Fruit fly (Drosophila melanogaster) whole organism, embryonic: Measurements from ENCODE around the gene Mlp84B.
A peak's percentile ranks its signal among the peaks of the same experiment; 100 is the strongest.

Experiments used
- ATbp ChIP-seq: fragments of 200-800 bp; sonication (Bioruptor generic); optimal IDR thresholded peaks from 2 replicates; lab custom pipeline; 2017; ENCODE audit warnings: missing biosample characterization, mild to moderate bottlenecking, missing genetic modification characterization, missing genetic modification reagents
- Asciz ChIP-seq: fragments of 200-800 bp; sonication (Bioruptor generic); optimal IDR thresholded peaks from 2 replicates; lab custom pipeline; 2017; ENCODE audit warnings: missing biosample characterization, mild to moderate bottlenecking, missing genetic modification characterization, missing genetic modification reagents
- BtbVII ChIP-seq: fragments of 200-800 bp; sonication (Bioruptor generic); optimal IDR thresholded peaks from 3 replicates; lab custom pipeline; 2017; ENCODE audit warnings: missing biosample characterization, mild to moderate bottlenecking, missing genetic modification characterization
- CG11398 ChIP-seq: fragments of 200-800 bp; sonication (Bioruptor generic); optimal IDR thresholded peaks from 2 replicates; lab custom pipeline; 2016; ENCODE audit warnings: missing biosample characterization, missing genetic modification characterization
- CG11723 ChIP-seq: fragments of 200-800 bp; sonication (Bioruptor generic); optimal IDR thresholded peaks from 2 replicates; lab custom pipeline; 2017; ENCODE audit warnings: missing biosample characterization, mild to moderate bottlenecking, missing genetic modification characterization
- CG12299 ChIP-seq: fragments of 200-800 bp; sonication (Bioruptor generic); optimal IDR thresholded peaks from 2 replicates; lab custom pipeline; 2018; ENCODE audit warnings: missing biosample characterization, mild to moderate bottlenecking, missing genetic modification characterization
- CG14965 ChIP-seq: fragments of 200-800 bp; sonication (Bioruptor generic); optimal IDR thresholded peaks from 2 replicates; lab custom pipeline; 2016; ENCODE audit warnings: missing biosample characterization, missing genetic modification characterization, borderline replicate concordance
- CG1603 ChIP-seq: fragments of 200-800 bp; sonication (Bioruptor generic); optimal IDR thresholded peaks from 2 replicates; lab custom pipeline; 2019; ENCODE audit warnings: missing biosample characterization, mild to moderate bottlenecking, missing genetic modification characterization, moderate library complexity
- CG1647 ChIP-seq: fragments of 200-800 bp; sonication (Bioruptor generic); optimal IDR thresholded peaks from 3 replicates; lab custom pipeline; 2016; ENCODE audit warnings: missing biosample characterization, missing genetic modification characterization
- CG18262 ChIP-seq: fragments of 200-800 bp; optimal IDR thresholded peaks from 3 replicates; lab custom pipeline; 2019; ENCODE audit warnings: missing biosample characterization, mild to moderate bottlenecking, missing genetic modification characterization, moderate library complexity
- CG2678 ChIP-seq: fragments of 200-800 bp; sonication (Bioruptor generic); optimal IDR thresholded peaks from 3 replicates; lab custom pipeline; 2019; ENCODE audit warnings: missing biosample characterization, mild to moderate bottlenecking, missing genetic modification characterization, moderate library complexity
- CG3281 ChIP-seq: fragments of 200-800 bp; sonication (Bioruptor generic); optimal IDR thresholded peaks from 3 replicates; lab custom pipeline; 2017; ENCODE audit warnings: missing biosample characterization, mild to moderate bottlenecking, missing genetic modification characterization
- CG34224 ChIP-seq: fragments of 200-800 bp; sonication (Bioruptor generic); IDR thresholded peaks from 3 replicates; pipeline ENCODE4 v1.3.6; 2022; ENCODE audit warnings: missing biosample characterization, missing genetic modification characterization; ENCODE audit not compliant: partially characterized antibody
- CG4282 ChIP-seq: fragments of 200-800 bp; sonication (Bioruptor generic); optimal IDR thresholded peaks from 2 replicates; lab custom pipeline; 2016; ENCODE audit warnings: missing biosample characterization, missing genetic modification characterization
- CG6175 ChIP-seq: fragments of 200-800 bp; sonication (Bioruptor generic); IDR thresholded peaks from 3 replicates; pipeline ENCODE4 v1.3.6; 2022; ENCODE audit warnings: missing biosample characterization, missing genetic modification characterization
- CG6813 ChIP-seq: fragments of 200-800 bp; sonication (Bioruptor generic); optimal IDR thresholded peaks from 2 replicates; lab custom pipeline; 2017; ENCODE audit warnings: missing biosample characterization, missing genetic modification characterization, mild to moderate bottlenecking, moderate library complexity, missing genetic modification reagents
- CG7745 ChIP-seq: fragments of 200-800 bp; sonication (Bioruptor generic); optimal IDR thresholded peaks from 2 replicates; lab custom pipeline; 2018; ENCODE audit warnings: missing biosample characterization, mild to moderate bottlenecking, missing genetic modification characterization, moderate library complexity
- CG7839 ChIP-seq: fragments of 200-800 bp; sonication (Bioruptor generic); optimal IDR thresholded peaks from 3 replicates; lab custom pipeline; 2018; ENCODE audit warnings: missing biosample characterization, mild to moderate bottlenecking, missing genetic modification characterization, moderate library complexity
- CG8388 ChIP-seq: fragments of 200-800 bp; sonication (Bioruptor generic); optimal IDR thresholded peaks from 2 replicates; lab custom pipeline; 2019; ENCODE audit warnings: missing biosample characterization, mild to moderate bottlenecking, missing genetic modification characterization, moderate library complexity
- CG9817 ChIP-seq: fragments of 200-800 bp; sonication (Bioruptor generic); optimal IDR thresholded peaks from 2 replicates; lab custom pipeline; 2018; ENCODE audit warnings: missing biosample characterization, mild to moderate bottlenecking, missing genetic modification characterization, moderate library complexity
- Drgx ChIP-seq: fragments of 200-800 bp; sonication (Bioruptor generic); IDR thresholded peaks from 2 replicates; pipeline ENCODE4 v1.3.6; 2022; ENCODE audit warnings: missing biosample characterization, missing genetic modification characterization
- Gsc ChIP-seq: fragments of 200-800 bp; sonication (Bioruptor generic); IDR thresholded peaks from 2 replicates; pipeline ENCODE4 v1.3.6; 2022; ENCODE audit warnings: missing biosample characterization, missing genetic modification characterization
- HLHmδ ChIP-seq: fragments of 200-800 bp; sonication (Bioruptor generic); optimal IDR thresholded peaks from 2 replicates; lab custom pipeline; 2018; ENCODE audit warnings: missing biosample characterization, mild to moderate bottlenecking, missing genetic modification characterization, moderate library complexity
- Hr39 ChIP-seq: fragments of >200 bp; optimal IDR thresholded peaks from 2 replicates; lab custom pipeline; 2017
- Hr51 ChIP-seq, 2 experiments: fragments of 200-800 bp; sonication (Bioruptor generic); optimal IDR thresholded peaks; 2 replicates in 1 of 2; 3 replicates in 1 of 2; lab custom pipeline; 2016 to 2018; ENCODE audit warnings: missing biosample characterization in 2 of 2, missing genetic modification characterization in 2 of 2, mild to moderate bottlenecking in 1 of 2, moderate library complexity in 1 of 2
- Med ChIP-seq: fragments of 200-800 bp; sonication (Bioruptor generic); peaks from one replicate; lab custom pipeline; 2016; ENCODE audit warnings: missing biosample characterization, missing genetic modification characterization, mild to moderate bottlenecking, inconsistent platforms, moderate library complexity
- Mes4 ChIP-seq: fragments of 200-800 bp; sonication (Bioruptor generic); optimal IDR thresholded peaks from 2 replicates; lab custom pipeline; 2016; ENCODE audit warnings: missing biosample characterization, missing genetic modification characterization
- Nf-YA ChIP-seq: fragments of 200-800 bp; sonication (Bioruptor generic); IDR thresholded peaks from 2 replicates; pipeline ENCODE4 v1.3.6; 2022; ENCODE audit warnings: missing biosample characterization, missing genetic modification characterization
- Pdp1 ChIP-seq, 2 experiments: fragments of 200-800 bp; sonication (Bioruptor generic); optimal IDR thresholded peaks; 3 replicates each; lab custom pipeline; 2016; ENCODE audit warnings: missing biosample characterization in 2 of 2, missing genetic modification characterization in 2 of 2, mild to moderate bottlenecking in 1 of 2, moderate library complexity in 1 of 2
- Spps ChIP-seq: fragments of 200-800 bp; sonication (Bioruptor generic); optimal IDR thresholded peaks from 2 replicates; lab custom pipeline; 2018; ENCODE audit warnings: missing biosample characterization, mild to moderate bottlenecking, missing genetic modification characterization
- Trl ChIP-seq, 3 experiments: fragments of >200 bp in 2 of 3; fragments of 200-800 bp in 1 of 3; sonication (Bioruptor generic) in 1 of 3; optimal IDR thresholded peaks; 2 replicates in 1 of 3; 3 replicates in 2 of 3; lab custom pipeline; 2016 to 2017; ENCODE audit warnings: missing biosample characterization in 1 of 3, missing genetic modification characterization in 1 of 3
- abd-A ChIP-seq: fragments of 200-800 bp; sonication (Bioruptor generic); optimal IDR thresholded peaks from 3 replicates; lab custom pipeline; 2019; ENCODE audit warnings: missing biosample characterization, mild to moderate bottlenecking, missing genetic modification characterization, moderate library complexity
- cg ChIP-seq: fragments of 200-800 bp; sonication (Bioruptor generic); optimal IDR thresholded peaks from 3 replicates; lab custom pipeline; 2019; ENCODE audit warnings: missing biosample characterization, mild to moderate bottlenecking, missing genetic modification characterization, moderate library complexity
- danr ChIP-seq: fragments of 200-800 bp; sonication (Bioruptor generic); IDR thresholded peaks from 2 replicates; pipeline ENCODE4 v1.3.6; 2022; ENCODE audit warnings: missing biosample characterization, missing genetic modification characterization
- fd102C ChIP-seq: fragments of 200-800 bp; sonication (Bioruptor generic); optimal IDR thresholded peaks from 2 replicates; lab custom pipeline; 2018; ENCODE audit warnings: missing biosample characterization, mild to moderate bottlenecking, missing genetic modification characterization, moderate library complexity
- gem ChIP-seq: fragments of 200-800 bp; sonication (Bioruptor generic); optimal IDR thresholded peaks from 2 replicates; lab custom pipeline; 2019; ENCODE audit warnings: missing biosample characterization, mild to moderate bottlenecking, missing genetic modification characterization, moderate library complexity
- inv ChIP-seq: fragments of 200-800 bp; sonication (Bioruptor generic); IDR thresholded peaks from 2 replicates; pipeline ENCODE4 v1.3.6; 2022; ENCODE audit warnings: missing biosample characterization, missing genetic modification characterization; ENCODE audit not compliant: partially characterized antibody
- kni ChIP-seq: fragments of 200-800 bp; sonication (Bioruptor generic); optimal IDR thresholded peaks from 3 replicates; lab custom pipeline; 2017; ENCODE audit warnings: mild to moderate bottlenecking, missing biosample characterization, missing genetic modification reagents, missing genetic modification characterization
- repo ChIP-seq: fragments of 200-800 bp; sonication (Bioruptor generic); optimal IDR thresholded peaks from 2 replicates; lab custom pipeline; 2016; ENCODE audit warnings: missing biosample characterization, missing genetic modification characterization
- scrt ChIP-seq: fragments of 200-800 bp; sonication (Bioruptor generic); optimal IDR thresholded peaks from 2 replicates; lab custom pipeline; 2018; ENCODE audit warnings: missing biosample characterization, mild to moderate bottlenecking, missing genetic modification characterization, moderate library complexity
- sens ChIP-seq: fragments of 200-800 bp; sonication (Bioruptor generic); peaks from one replicate; lab custom pipeline; 2016; ENCODE audit warnings: missing biosample characterization, missing genetic modification characterization
- seq ChIP-seq: fragments of 200-800 bp; sonication (Bioruptor generic); IDR thresholded peaks from 2 replicates; pipeline ENCODE4 v1.3.6; 2022; ENCODE audit warnings: missing biosample characterization, missing genetic modification characterization
- shn ChIP-seq: fragments of 200-800 bp; sonication (Bioruptor generic); optimal IDR thresholded peaks from 3 replicates; lab custom pipeline; 2016; ENCODE audit warnings: missing biosample characterization, missing genetic modification characterization
- sob ChIP-seq: fragments of 200-800 bp; sonication (Bioruptor generic); IDR thresholded peaks from 2 replicates; pipeline ENCODE4 v1.3.6; 2022; ENCODE audit warnings: missing biosample characterization, missing genetic modification characterization
- tll ChIP-seq, 2 experiments: fragments of 200-800 bp in 1 of 2; fragments of >200 bp in 1 of 2; sonication (Bioruptor generic) in 1 of 2; optimal IDR thresholded peaks; 2 replicates each; lab custom pipeline; 2017 to 2019; ENCODE audit warnings: missing biosample characterization in 2 of 2, missing genetic modification characterization in 2 of 2, mild to moderate bottlenecking in 1 of 2, moderate library complexity in 1 of 2
- unpg ChIP-seq: fragments of 200-800 bp; sonication (Bioruptor generic); optimal IDR thresholded peaks from 3 replicates; lab custom pipeline; 2018; ENCODE audit warnings: missing biosample characterization, mild to moderate bottlenecking, missing genetic modification characterization, moderate library complexity
- vfl ChIP-seq: fragments of 200-800 bp; sonication (Bioruptor generic); optimal IDR thresholded peaks from 2 replicates; lab custom pipeline; 2016; ENCODE audit warnings: missing biosample characterization, missing genetic modification characterization
- yki ChIP-seq: fragments of >200 bp; optimal IDR thresholded peaks from 3 replicates; lab custom pipeline; 2018

The Mlp84B gene

DNA sequence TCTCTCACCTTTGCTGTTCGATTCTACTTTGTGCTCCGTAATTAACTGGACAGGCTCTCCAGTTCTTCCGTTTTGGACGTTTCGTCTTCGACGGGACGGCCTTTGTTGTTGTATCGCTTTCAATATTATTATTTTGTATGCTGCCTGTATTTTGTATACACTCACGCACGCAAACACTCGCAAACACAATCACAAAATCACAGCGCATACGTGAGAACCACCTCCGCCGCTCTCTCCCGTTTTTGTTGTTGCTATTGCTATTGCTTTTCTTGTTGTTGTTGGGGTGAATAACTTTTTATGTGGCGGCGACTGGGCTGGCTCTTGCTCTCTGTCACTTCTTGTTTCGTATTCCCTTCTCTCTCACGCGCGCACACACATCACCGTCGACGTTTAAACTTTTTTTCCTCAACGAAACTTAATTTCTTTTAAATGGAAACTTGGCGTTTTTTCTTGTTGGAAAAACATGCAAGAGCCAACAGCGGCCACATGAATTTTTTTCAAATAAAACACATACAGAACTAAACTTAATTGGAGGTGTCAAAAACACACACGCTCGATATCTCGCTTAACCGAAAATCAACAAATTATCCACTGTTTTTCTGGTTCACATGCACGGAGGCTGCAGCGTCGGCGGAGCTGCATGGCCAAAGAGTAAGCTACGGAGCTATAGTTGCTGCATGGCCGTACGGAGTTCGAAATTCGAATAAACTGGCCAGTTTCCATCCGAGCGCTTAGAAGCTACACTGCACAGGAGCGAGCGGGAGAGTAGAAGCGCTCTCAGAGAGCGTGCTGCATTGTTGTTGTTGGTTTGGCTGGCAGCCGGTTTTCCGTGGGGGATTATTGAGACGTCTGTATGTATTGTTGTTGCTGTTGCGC is 9.6 kb downstream of the Mlp84B start:
- TF ChIP-seq CG34224 (GFP tag; lab: Robert Waterston, UW) (no peak), CG11723 (peak; percentile 3), CG2678 (tag; lab: Kevin White, UChicago) (peak; percentile 27), CG6175 (GFP tag; lab: Robert Waterston, UW) (no peak), seq (GFP tag; lab: Robert Waterston, UW) (no peak), Med (peak; percentile 74), CG14965 (GFP tag; lab: Kevin White, UChicago) (no peak), sob (GFP tag; lab: Robert Waterston, UW) (no peak), CG9817 (tag; lab: Kevin White, UChicago) (no peak), repo (GFP tag; lab: Kevin White, UChicago) (no peak), danr (GFP tag; lab: Robert Waterston, UW) (no peak), CG8388 (GFP tag; lab: Kevin White, UChicago) (no peak), gem (tag; lab: Kevin White, UChicago) (peak; percentile 32), unpg (no peak), abd-A (tag; lab: Kevin White, UChicago) (peak; percentile 68), CG1603 (tag; lab: Kevin White, UChicago) (no peak), cg (peak; percentile 78), Drgx (no peak), Gsc (GFP tag; lab: Robert Waterston, UW) (no peak), CG7745 (tag; lab: Kevin White, UChicago) (no peak), fd102C (no peak), vfl (GFP tag; lab: Kevin White, UChicago) (peak; percentile 12), sens (GFP tag; lab: Kevin White, UChicago) (peak; percentile 80), Mes4 (peak; percentile 45), ATbp (GFP tag; lab: Kevin White, UChicago) (peak; percentile 45), Hr51 (GFP tag; optimal IDR thresholded peaks at IDR 0.05; lab: Kevin White, UChicago) (peak in 1 of 2 experiments; percentile 14), HLHmδ (peak; percentile 37), scrt (GFP tag; lab: Kevin White, UChicago) (no peak), CG6813 (GFP tag; lab: Kevin White, UChicago) (no peak), CG1647 (GFP tag; lab: Kevin White, UChicago) (peak; percentile 19), Spps (no peak), Trl (optimal IDR thresholded peaks at IDR 0.05; lab: Kevin White, UChicago) (peak; percentile 83 to 97), Trl (GFP tag; optimal IDR thresholded peaks at IDR 0.05; lab: Kevin White, UChicago) (peak; percentile 39), Pdp1 (GFP tag; optimal IDR thresholded peaks at IDR 0.05; lab: Kevin White, UChicago) (peak in 1 of 2 experiments; percentile 35), CG18262 (tag; lab: Kevin White, UChicago) (peak; percentile 39), tll (GFP tag; optimal IDR thresholded peaks at IDR 0.05; lab: Kevin White, UChicago) (no peak), Asciz (GFP tag; lab: Kevin White, UChicago) (no peak), BtbVII (GFP tag; lab: Kevin White, UChicago) (peak; percentile 27), CG3281 (GFP tag; lab: Kevin White, UChicago) (peak; percentile 2), CG4282 (GFP tag; lab: Kevin White, UChicago) (no peak), CG7839 (tag; lab: Kevin White, UChicago) (peak; percentile 26), CG11398 (peak; percentile 33), Hr39 (lab: Kevin White, UChicago) (no peak), CG12299 (tag; lab: Kevin White, UChicago) (peak; percentile 49), inv (GFP tag; lab: Robert Waterston, UW) (no peak), yki (peak; percentile 96), Nf-YA (GFP tag; lab: Robert Waterston, UW) (no peak), shn (GFP tag; lab: Kevin White, UChicago) (peak; percentile 9), kni (peak; percentile 38)
